Worm (Caenorhabditis elegans) whole organism, mixed stage, embryonic: ENCODE data around the gene F56C9.10.

Source experiments
- M03D4.4 ChIP-seq: sonication (generic microtip); optimal IDR thresholded peaks from 2 replicates; lab custom pipeline; 2017; ENCODE audit warnings: mild to moderate bottlenecking, missing genetic modification characterization, missing compliant biosample characterization
- bed-3 ChIP-seq: fragments of 200-800 bp; sonication (Bioruptor generic); optimal IDR thresholded peaks from 3 replicates; lab custom pipeline; 2018; ENCODE audit warnings: mild to moderate bottlenecking, missing genetic modification characterization, moderate library complexity, missing compliant biosample characterization
- blmp-1 ChIP-seq: fragments of 150-350 bp; optimal IDR thresholded peaks from 2 replicates; lab custom pipeline; 2014; ENCODE audit warnings: missing biosample characterization, missing genetic modification characterization
- ceh-39 ChIP-seq: fragments of 150-350 bp; optimal IDR thresholded peaks from 2 replicates; lab custom pipeline; 2014; ENCODE audit warnings: missing biosample characterization, missing genetic modification characterization
- ceh-43 ChIP-seq: fragments of 200-800 bp; sonication (Bioruptor generic); optimal IDR thresholded peaks from 2 replicates; lab custom pipeline; 2018; ENCODE audit warnings: mild to moderate bottlenecking, missing genetic modification characterization, moderate library complexity, missing compliant biosample characterization
- ceh-83 ChIP-seq: fragments of 200-800 bp; sonication (Bioruptor generic); optimal IDR thresholded peaks from 2 replicates; lab custom pipeline; 2018; ENCODE audit warnings: mild to moderate bottlenecking, missing genetic modification characterization, missing compliant biosample characterization
- ces-1 ChIP-seq: fragments of 150-350 bp; optimal IDR thresholded peaks from 2 replicates; lab custom pipeline; 2014; ENCODE audit warnings: missing biosample characterization, missing genetic modification reagents, missing genetic modification characterization
- cnd-1 ChIP-seq: fragments of 200-800 bp; sonication (Bioruptor generic); optimal IDR thresholded peaks from 2 replicates; lab custom pipeline; 2018; ENCODE audit warnings: mild to moderate bottlenecking, missing genetic modification characterization, missing compliant biosample characterization
- drap-1 ChIP-seq: fragments of 200-800 bp; sonication (Bioruptor generic); optimal IDR thresholded peaks from 3 replicates; lab custom pipeline; 2018; ENCODE audit warnings: mild to moderate bottlenecking, missing genetic modification characterization, missing compliant biosample characterization
- elt-1 ChIP-seq: sonication (generic microtip); optimal IDR thresholded peaks from 2 replicates; lab custom pipeline; 2017; ENCODE audit warnings: missing genetic modification characterization, mild to moderate bottlenecking, missing compliant biosample characterization, antibody characterized with exemption, moderate library complexity, borderline replicate concordance; ENCODE audit not compliant: insufficient read depth
- elt-3 ChIP-seq: fragments of 150-350 bp; optimal IDR thresholded peaks from 2 replicates; lab custom pipeline; 2014; ENCODE audit warnings: missing biosample characterization, missing genetic modification characterization
- flh-1 ChIP-seq: fragments of 200-800 bp; sonication (Bioruptor generic); optimal IDR thresholded peaks from 2 replicates; lab custom pipeline; 2018; ENCODE audit warnings: mild to moderate bottlenecking, missing genetic modification characterization, moderate library complexity, missing compliant biosample characterization
- ham-2 ChIP-seq: fragments of 200-800 bp; sonication (Bioruptor generic); optimal IDR thresholded peaks from 2 replicates; lab custom pipeline; 2018; ENCODE audit warnings: mild to moderate bottlenecking, missing genetic modification characterization, missing compliant biosample characterization
- hlh-1 ChIP-seq: fragments of 150-350 bp; optimal IDR thresholded peaks from 2 replicates; lab custom pipeline; 2014; ENCODE audit warnings: missing biosample characterization, missing genetic modification reagents, missing genetic modification characterization
- lin-13 ChIP-seq: fragments of 150-350 bp; optimal IDR thresholded peaks from 2 replicates; lab custom pipeline; 2014; ENCODE audit warnings: missing biosample characterization, missing genetic modification characterization
- lin-32 ChIP-seq: fragments of 200-800 bp; sonication (Bioruptor generic); optimal IDR thresholded peaks from 2 replicates; lab custom pipeline; 2018; ENCODE audit warnings: mild to moderate bottlenecking, missing genetic modification characterization, missing compliant biosample characterization
- lsy-2 ChIP-seq: fragments of 150-350 bp; optimal IDR thresholded peaks from 2 replicates; lab custom pipeline; 2014; ENCODE audit warnings: missing biosample characterization, missing genetic modification characterization
- mab-5 ChIP-seq: fragments of 150-350 bp; optimal IDR thresholded peaks from 2 replicates; lab custom pipeline; 2014; ENCODE audit warnings: missing biosample characterization, missing genetic modification characterization
- mep-1 ChIP-seq: fragments of 150-350 bp; optimal IDR thresholded peaks from 2 replicates; lab custom pipeline; 2017; ENCODE audit warnings: missing biosample characterization, missing genetic modification reagents, missing genetic modification characterization, inconsistent platforms
- mls-2 ChIP-seq: sonication (generic microtip); optimal IDR thresholded peaks from 2 replicates; lab custom pipeline; 2016; ENCODE audit warnings: mild to moderate bottlenecking, missing genetic modification characterization, moderate library complexity, missing compliant biosample characterization
- nhr-12 ChIP-seq: fragments of 150-350 bp; optimal IDR thresholded peaks from 2 replicates; lab custom pipeline; 2014; ENCODE audit warnings: missing biosample characterization, missing genetic modification characterization
- nhr-2 ChIP-seq: fragments of 150-350 bp; optimal IDR thresholded peaks from 2 replicates; lab custom pipeline; 2014; ENCODE audit warnings: missing biosample characterization, missing genetic modification characterization
- nhr-237 ChIP-seq: fragments of 150-350 bp; optimal IDR thresholded peaks from 2 replicates; lab custom pipeline; 2014; ENCODE audit warnings: missing biosample characterization, missing genetic modification characterization
- nhr-28 ChIP-seq: fragments of 150-350 bp; optimal IDR thresholded peaks from 2 replicates; lab custom pipeline; 2014; ENCODE audit warnings: missing biosample characterization, missing genetic modification characterization
- nhr-76 ChIP-seq: sonication (generic microtip); optimal IDR thresholded peaks from 2 replicates; lab custom pipeline; 2017; ENCODE audit warnings: missing biosample characterization, missing genetic modification characterization
- pha-4 ChIP-seq: fragments of 150-350 bp; optimal IDR thresholded peaks from 2 replicates; lab custom pipeline; 2018; ENCODE audit warnings: missing biosample characterization, missing genetic modification reagents, missing genetic modification characterization
- sem-2 ChIP-seq: fragments of 200-800 bp; sonication (Bioruptor generic); optimal IDR thresholded peaks from 2 replicates; lab custom pipeline; 2018; ENCODE audit warnings: mild to moderate bottlenecking, missing genetic modification characterization, missing compliant biosample characterization
- snpc-4 ChIP-seq: fragments of 150-350 bp; optimal IDR thresholded peaks from 2 replicates; lab custom pipeline; 2014; ENCODE audit warnings: missing biosample characterization, missing genetic modification characterization
- sptf-1 ChIP-seq: sonication (generic microtip); optimal IDR thresholded peaks from 2 replicates; lab custom pipeline; 2017; ENCODE audit warnings: mild to moderate bottlenecking, missing genetic modification characterization, moderate library complexity, missing compliant biosample characterization
- tbx-8 ChIP-seq: fragments of 200-800 bp; sonication (Bioruptor generic); optimal IDR thresholded peaks from 2 replicates; lab custom pipeline; 2018; ENCODE audit warnings: mild to moderate bottlenecking, missing genetic modification characterization, moderate library complexity, missing compliant biosample characterization
- unc-120 ChIP-seq: sonication (generic microtip); optimal IDR thresholded peaks from 2 replicates; lab custom pipeline; 2017; ENCODE audit warnings: missing genetic modification characterization, missing compliant biosample characterization; ENCODE audit not compliant: poor library complexity, severe bottlenecking
- unc-39 ChIP-seq: fragments of 150-350 bp; optimal IDR thresholded peaks from 2 replicates; lab custom pipeline; 2014; ENCODE audit warnings: missing biosample characterization, missing genetic modification characterization
- unc-62 ChIP-seq: fragments of 150-350 bp; optimal IDR thresholded peaks from 2 replicates; lab custom pipeline; 2014; ENCODE audit warnings: missing biosample characterization, missing genetic modification reagents, missing genetic modification characterization
- zip-8 ChIP-seq: fragments of 150-350 bp; optimal IDR thresholded peaks from 2 replicates; lab custom pipeline; 2014; ENCODE audit warnings: missing biosample characterization, missing genetic modification characterization
- ztf-11 ChIP-seq: fragments of 150-350 bp; optimal IDR thresholded peaks from 2 replicates; lab custom pipeline; 2014; ENCODE audit warnings: missing biosample characterization, missing genetic modification characterization

The F56C9.10 gene

ce11 chrIII:7378522-7378921 lies 43.4 kb upstream of the F56C9.10 start:
- TF ChIP-seq nhr-2 (tag; lab: Kevin White, UChicago) = no peak
- TF ChIP-seq, all 35 proteins: peak for 0

ce11 chrIII:7376143-7376802 lies 41.2 kb upstream of the F56C9.10 start:
- no peak for TF ChIP-seq mab-5 (tag; lab: Kevin White, UChicago)
- TF ChIP-seq ceh-83 = no peak
- TF ChIP-seq ceh-39 (tag; lab: Kevin White, UChicago) = no peak
- peak; percentile 78 for TF ChIP-seq zip-8
- TF ChIP-seq cnd-1 (tag; lab: Kevin White, UChicago) = no peak
- TF ChIP-seq mep-1 = no peak
- TF ChIP-seq ham-2 (GFP tag; lab: Kevin White, UChicago) = no peak
- no peak for TF ChIP-seq snpc-4
- TF ChIP-seq hlh-1 (tag; lab: Kevin White, UChicago) = peak; percentile 19
- no peak for TF ChIP-seq sem-2 (GFP tag; lab: Kevin White, UChicago)
- peak; percentile 56 for TF ChIP-seq nhr-237
- peak; percentile 12 for TF ChIP-seq sptf-1
- TF ChIP-seq elt-3 (tag; lab: Kevin White, UChicago) = peak; percentile 47
- TF ChIP-seq lin-13 = peak; percentile 15
- TF ChIP-seq M03D4.4 (tag; lab: Kevin White, UChicago) = no peak
- TF ChIP-seq bed-3 (GFP tag; lab: Kevin White, UChicago) = no peak
- peak; percentile 66 for TF ChIP-seq pha-4 (tag; lab: Kevin White, UChicago)
- no peak for TF ChIP-seq nhr-12 (tag; lab: Kevin White, UChicago)
- no peak for TF ChIP-seq nhr-28 (tag; lab: Kevin White, UChicago)
- peak; percentile 22 for TF ChIP-seq mls-2
- no peak for TF ChIP-seq unc-39 (tag; lab: Kevin White, UChicago)
- TF ChIP-seq unc-62 (GFP tag; lab: Kevin White, UChicago) = peak; percentile 51
- peak; percentile 35 for TF ChIP-seq nhr-2 (tag; lab: Kevin White, UChicago)
- TF ChIP-seq tbx-8 = no peak
- no peak for TF ChIP-seq blmp-1 (tag; lab: Kevin White, UChicago)
- no peak for TF ChIP-seq ceh-43 (GFP tag; lab: Kevin White, UChicago)
- TF ChIP-seq lin-32 (GFP tag; lab: Kevin White, UChicago) = no peak
- TF ChIP-seq drap-1 = peak; percentile 38
- TF ChIP-seq ces-1 (GFP tag; lab: Kevin White, UChicago) = no peak
- TF ChIP-seq lsy-2 = no peak
- TF ChIP-seq flh-1 (GFP tag; lab: Kevin White, UChicago) = no peak
- TF ChIP-seq unc-120 = no peak
- no peak for TF ChIP-seq ztf-11
- TF ChIP-seq nhr-76 (tag; lab: Kevin White, UChicago) = no peak
- no peak for TF ChIP-seq elt-1 (tag; lab: Kevin White, UChicago)

- no peak for TF ChIP-seq ceh-43 (GFP tag; lab: Kevin White, UChicago)
- no peak for TF ChIP-seq ham-2 (GFP tag; lab: Kevin White, UChicago)
- TF ChIP-seq elt-3 (tag; lab: Kevin White, UChicago) = peak; percentile 60
- TF ChIP-seq lsy-2 = no peak
- no peak for TF ChIP-seq ceh-39 (tag; lab: Kevin White, UChicago)
Measured at ce11 chrIII:7375434-7375833, 40.3 kb upstream of the F56C9.10 start.

ce11 chrIII:7374681-7375271 lies 39.7 kb upstream of the F56C9.10 start, which contains the start of gene mml-1:
Gene mml-1, minus strand, starts transcription at chrIII:7374731.
- peak; percentile 29 for TF ChIP-seq unc-120
- TF ChIP-seq unc-62 (GFP tag; lab: Kevin White, UChicago) = no peak
- no peak for TF ChIP-seq lin-32 (GFP tag; lab: Kevin White, UChicago)
- no peak for TF ChIP-seq unc-39 (tag; lab: Kevin White, UChicago)
- TF ChIP-seq sem-2 (GFP tag; lab: Kevin White, UChicago) = no peak
- no peak for TF ChIP-seq lin-13
- TF ChIP-seq hlh-1 (tag; lab: Kevin White, UChicago) = peak; percentile 46
- TF ChIP-seq elt-1 (tag; lab: Kevin White, UChicago) = no peak
- TF ChIP-seq ceh-83 = no peak
- TF ChIP-seq, all 35 proteins: peak for 2
